Worm (Caenorhabditis elegans) whole organism, L1 larva: Measurements from ENCODE around the gene K08B12.3.

Experiments
- C16A3.4 ChIP-seq: fragments of 150-350 bp; optimal IDR thresholded peaks from 2 replicates; lab custom pipeline; 2014; ENCODE audit warnings: missing biosample characterization, missing genetic modification characterization
- Y116A8C.19 ChIP-seq: sonication (generic microtip); optimal IDR thresholded peaks from 2 replicates; lab custom pipeline; 2016; ENCODE audit warnings: missing compliant biosample characterization, missing genetic modification characterization, borderline replicate concordance
- alr-1 ChIP-seq: fragments of 200-800 bp; sonication (Bioruptor generic); optimal IDR thresholded peaks from 2 replicates; lab custom pipeline; 2018; ENCODE audit warnings: borderline replicate concordance, mild to moderate bottlenecking, missing genetic modification characterization, missing compliant biosample characterization
- aly-2 ChIP-seq: fragments of 150-350 bp; optimal IDR thresholded peaks from 2 replicates; lab custom pipeline; 2014; ENCODE audit warnings: missing biosample characterization, missing genetic modification characterization
- ama-1 ChIP-seq: fragments of 150-350 bp; optimal IDR thresholded peaks from 2 replicates; lab custom pipeline; 2014
- ceh-63 ChIP-seq: fragments of 200-800 bp; sonication (Bioruptor generic); optimal IDR thresholded peaks from 2 replicates; lab custom pipeline; 2018; ENCODE audit warnings: mild to moderate bottlenecking, missing genetic modification characterization, missing compliant biosample characterization
- ceh-82 ChIP-seq, 3 experiments: fragments of 150-350 bp in 1 of 3; sonication (generic microtip) in 2 of 3; optimal IDR thresholded peaks; 2 replicates each; lab custom pipeline; 2014 to 2017; ENCODE audit warnings: missing biosample characterization in 3 of 3, missing genetic modification characterization in 3 of 3
- ces-1 ChIP-seq: fragments of 150-350 bp; optimal IDR thresholded peaks from 2 replicates; lab custom pipeline; 2014; ENCODE audit warnings: missing biosample characterization, missing genetic modification reagents, missing genetic modification characterization
- efl-1 ChIP-seq, 4 experiments: fragments of 150-350 bp; optimal IDR thresholded peaks in 3 of 4; peaks in 1 of 4; 1 replicate in 1 of 4; 2 replicates in 3 of 4; lab custom pipeline; 2014; ENCODE audit warnings: missing biosample characterization in 2 of 4, missing genetic modification characterization in 2 of 4, missing genetic modification reagents in 2 of 4
- elt-2 ChIP-seq: sonication (generic microtip); optimal IDR thresholded peaks from 2 replicates; lab custom pipeline; 2016; ENCODE audit warnings: missing genetic modification characterization, mild to moderate bottlenecking, inconsistent platforms, missing compliant biosample characterization, missing genetic modification reagents
- fkh-10 ChIP-seq: sonication (generic microtip); optimal IDR thresholded peaks from 2 replicates; lab custom pipeline; 2017; ENCODE audit warnings: missing biosample characterization, missing genetic modification reagents, missing genetic modification characterization
- fkh-8 ChIP-seq: sonication (generic microtip); optimal IDR thresholded peaks from 2 replicates; lab custom pipeline; 2016; ENCODE audit warnings: mild to moderate bottlenecking, missing genetic modification characterization, missing compliant biosample characterization
- fos-1 ChIP-seq: fragments of 150-350 bp; optimal IDR thresholded peaks from 2 replicates; lab custom pipeline; 2014; ENCODE audit warnings: missing biosample characterization, missing genetic modification characterization
- hpl-2 ChIP-seq: fragments of 150-350 bp; optimal IDR thresholded peaks from 2 replicates; lab custom pipeline; 2014; ENCODE audit warnings: missing biosample characterization, missing genetic modification reagents, missing genetic modification characterization
- lin-35 ChIP-seq, 2 experiments: fragments of 150-350 bp; optimal IDR thresholded peaks; 2 replicates each; lab custom pipeline; 2014; ENCODE audit warnings: missing biosample characterization in 2 of 2, missing genetic modification characterization in 2 of 2, missing genetic modification reagents in 2 of 2
- lsy-2 ChIP-seq, 2 experiments: fragments of 150-350 bp; optimal IDR thresholded peaks; 2 replicates each; lab custom pipeline; 2014; ENCODE audit warnings: missing biosample characterization in 2 of 2, missing genetic modification characterization in 2 of 2
- mab-9 ChIP-seq: fragments of 200-800 bp; sonication (Bioruptor generic); IDR thresholded peaks from 2 replicates; pipeline ENCODE4 v1.3.6; 2022; ENCODE audit warnings: missing genetic modification reagents, missing genetic modification characterization, missing compliant biosample characterization
- mdl-1 ChIP-seq, 2 experiments: fragments of 150-350 bp; optimal IDR thresholded peaks; 2 replicates each; lab custom pipeline; 2014 to 2017; ENCODE audit warnings: missing biosample characterization in 2 of 2, missing genetic modification characterization in 2 of 2, inconsistent platforms in 1 of 2
- mep-1 ChIP-seq: fragments of 150-350 bp; optimal IDR thresholded peaks from 2 replicates; lab custom pipeline; 2014; ENCODE audit warnings: missing biosample characterization, missing genetic modification characterization
- nhr-11 ChIP-seq: fragments of 150-350 bp; optimal IDR thresholded peaks from 2 replicates; lab custom pipeline; 2014; ENCODE audit warnings: missing biosample characterization, missing genetic modification characterization
- nhr-19 ChIP-seq: fragments of 200-800 bp; sonication (Bioruptor generic); conservative IDR thresholded peaks from 2 replicates; pipeline ENCODE4 v1.3.6; 2022; ENCODE audit warnings: missing genetic modification characterization, missing compliant biosample characterization
- nhr-20 ChIP-seq: sonication (generic microtip); optimal IDR thresholded peaks from 2 replicates; lab custom pipeline; 2016; ENCODE audit warnings: mild to moderate bottlenecking, missing genetic modification characterization, missing compliant biosample characterization
- nhr-28 ChIP-seq: fragments of 150-350 bp; optimal IDR thresholded peaks from 2 replicates; lab custom pipeline; 2014; ENCODE audit warnings: missing biosample characterization, missing genetic modification characterization
- nhr-47 ChIP-seq: sonication (generic microtip); optimal IDR thresholded peaks from 2 replicates; lab custom pipeline; 2016; ENCODE audit warnings: mild to moderate bottlenecking, missing genetic modification characterization, moderate library complexity, missing compliant biosample characterization
- nhr-71 ChIP-seq: sonication (generic microtip); optimal IDR thresholded peaks from 2 replicates; lab custom pipeline; 2016; ENCODE audit warnings: mild to moderate bottlenecking, missing genetic modification characterization, moderate library complexity, missing compliant biosample characterization
- nhr-85 ChIP-seq: sonication (generic microtip); peaks from one replicate; lab custom pipeline; 2016; ENCODE audit warnings: missing genetic modification characterization, inconsistent platforms, missing compliant biosample characterization
- nhr-90 ChIP-seq: sonication (generic microtip); optimal IDR thresholded peaks from 2 replicates; lab custom pipeline; 2016; ENCODE audit warnings: mild to moderate bottlenecking, missing genetic modification characterization, missing compliant biosample characterization; ENCODE audit not compliant: poor library complexity
- sox-4 ChIP-seq: sonication (generic microtip); optimal IDR thresholded peaks from 2 replicates; lab custom pipeline; 2016; ENCODE audit warnings: missing genetic modification characterization, missing compliant biosample characterization
- tlp-1 ChIP-seq: fragments of 150-350 bp; optimal IDR thresholded peaks from 2 replicates; lab custom pipeline; 2014; ENCODE audit warnings: missing biosample characterization, missing genetic modification characterization
- unc-62 ChIP-seq: fragments of 150-350 bp; optimal IDR thresholded peaks from 2 replicates; lab custom pipeline; 2014; ENCODE audit warnings: missing biosample characterization, missing genetic modification reagents, missing genetic modification characterization
- xbp-1 ChIP-seq: sonication (generic microtip); optimal IDR thresholded peaks from 2 replicates; lab custom pipeline; 2016; ENCODE audit warnings: missing genetic modification characterization, missing compliant biosample characterization

The K08B12.3 gene

DNA sequence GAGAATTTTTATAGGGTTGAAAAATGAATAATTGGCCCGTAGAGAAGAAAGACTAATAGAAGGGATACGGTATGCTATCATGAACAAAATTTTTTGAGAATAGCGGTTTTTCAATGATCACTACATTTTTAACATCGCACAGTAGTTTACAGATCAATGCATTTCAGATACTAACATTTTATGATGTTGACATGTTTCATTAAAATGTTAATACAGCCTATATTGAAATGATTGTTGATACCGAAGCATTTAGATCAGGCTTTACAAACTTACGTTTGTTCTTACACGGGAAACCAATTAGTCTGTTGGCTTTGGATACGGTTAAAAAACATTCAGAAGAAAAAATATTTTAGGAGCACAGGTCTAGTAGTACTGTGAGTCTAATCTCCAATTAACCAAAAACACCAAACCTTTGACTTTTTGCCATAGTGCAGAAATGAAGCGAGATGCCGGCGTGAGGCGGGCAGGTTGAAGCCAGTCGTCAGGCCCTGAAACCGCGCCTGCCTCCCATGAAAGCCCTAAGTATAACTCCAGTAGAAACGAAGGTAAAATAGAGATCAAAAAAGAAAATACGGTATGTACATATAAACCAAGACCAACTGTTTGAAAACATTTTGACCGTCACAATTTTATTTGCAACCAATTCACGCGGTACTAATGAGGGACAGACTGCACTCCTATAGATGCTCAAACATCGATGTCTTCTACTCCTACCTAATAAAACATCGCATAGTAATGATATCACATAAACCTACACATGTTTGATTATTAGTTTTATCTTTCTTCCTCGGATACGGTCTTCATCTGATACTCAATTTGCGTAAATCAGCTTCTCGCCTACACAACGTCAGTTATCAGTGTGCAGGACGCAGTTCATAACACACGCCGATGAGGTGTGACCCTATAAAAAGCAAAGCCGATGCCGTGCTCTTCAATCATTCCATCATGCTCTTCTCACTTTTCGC lies 43.4 kb downstream of the K08B12.3 start, which contains the start of gene fil-2:
Gene fil-2, plus strand, starts transcription at position 915 of the 965 bp plus-strand sequence.
- peak in 1 of 2 experiments; percentile 44 for TF ChIP-seq lsy-2 (tag; optimal IDR thresholded peaks at IDR 0.05; lab: Kevin White, UChicago)
- TF ChIP-seq C16A3.4 (tag; lab: Kevin White, UChicago) = no peak
- no peak for TF ChIP-seq unc-62 (GFP tag; lab: Kevin White, UChicago)
- TF ChIP-seq nhr-47 = peak; percentile 14
- no peak for TF ChIP-seq nhr-28 (tag; lab: Kevin White, UChicago)
- TF ChIP-seq nhr-90 (tag; lab: Kevin White, UChicago) = peak; percentile 66
- TF ChIP-seq efl-1 (optimal IDR thresholded peaks at IDR 0.05; lab: Kevin White, UChicago) = no peak
- peak in 1 of 2 experiments; percentile 88 for TF ChIP-seq efl-1 (GFP tag; optimal IDR thresholded peaks at IDR 0.05 in 1 of 2; lab: Kevin White, UChicago)
- TF ChIP-seq aly-2 (tag; lab: Kevin White, UChicago) = no peak
- TF ChIP-seq ceh-82 (tag; optimal IDR thresholded peaks at IDR 0.05; lab: Kevin White, UChicago) = no peak
- no peak for TF ChIP-seq mep-1 (tag; lab: Kevin White, UChicago)
- peak; percentile 27 for TF ChIP-seq nhr-71 (tag; lab: Kevin White, UChicago)
- TF ChIP-seq elt-2 (tag; lab: Kevin White, UChicago) = peak; percentile 21
- TF ChIP-seq lin-35 (GFP tag; optimal IDR thresholded peaks at IDR 0.05; lab: Kevin White, UChicago) = peak in 1 of 2 experiments; percentile 40
- TF ChIP-seq nhr-19 (GFP tag; lab: Robert Waterston, UW) = 0 out of 2 replicates have a peak, but pooled peaks have one; percentile 8
- TF ChIP-seq nhr-20 = peak; percentile 52
- peak; percentile 84 for TF ChIP-seq ama-1 (lab: Kevin White, UChicago)
- peak; percentile 40 for TF ChIP-seq nhr-85
- TF ChIP-seq, all 84 proteins: peak for 11

- TF ChIP-seq elt-2 (tag; lab: Kevin White, UChicago) = peak; percentile 64
- no peak for TF ChIP-seq nhr-85
These were observed 45.1 kb downstream of the K08B12.3 start for ce11 chrV:6280067-6280466.

- no peak for TF ChIP-seq mdl-1 (tag; optimal IDR thresholded peaks at IDR 0.05; lab: Kevin White, UChicago)
- no peak for TF ChIP-seq ceh-82 (tag; optimal IDR thresholded peaks at IDR 0.05; lab: Kevin White, UChicago)
These were observed 46.2 kb downstream of the K08B12.3 start, which contains the start of the genes K12B6.4 and spe-49 for ce11 chrV:6281175-6281574. Gene K12B6.4 (minus strand): TSS chrV:6281275. Gene spe-49 (plus strand): TSS chrV:6281359.

DNA sequence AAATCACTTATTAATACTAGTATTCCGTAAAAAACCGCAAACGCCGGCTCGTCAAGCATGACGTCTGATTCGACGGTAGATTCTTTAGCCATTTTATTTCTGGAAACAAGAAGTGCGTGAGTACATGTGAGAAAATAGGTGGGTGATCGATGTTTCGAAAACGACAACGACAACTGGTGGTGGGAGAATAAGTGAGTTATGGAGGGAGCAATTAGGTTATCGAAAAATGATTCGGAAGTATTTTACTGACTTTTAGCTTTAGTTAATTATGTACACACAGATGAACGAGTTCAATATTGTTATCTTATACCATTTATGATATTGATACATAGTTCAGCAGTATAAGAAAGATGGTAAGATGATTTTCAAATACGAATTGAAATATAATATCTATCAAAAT lies 51.4 kb downstream of the K08B12.3 start, which contains the start of gene srn-1:
Gene srn-1, minus strand, starts transcription at position 101 of the 400 bp plus-strand sequence.
- no peak for TF ChIP-seq mab-9 (GFP tag; lab: Robert Waterston, UW)
- no peak for TF ChIP-seq ces-1
- TF ChIP-seq fos-1 = no peak
- no peak for TF ChIP-seq tlp-1 (tag; lab: Kevin White, UChicago)
- no peak for TF ChIP-seq alr-1 (tag; lab: Kevin White, UChicago)
- TF ChIP-seq xbp-1 (tag; lab: Kevin White, UChicago) = no peak
- TF ChIP-seq ceh-63 (GFP tag; lab: Kevin White, UChicago) = no peak
- no peak for TF ChIP-seq Y116A8C.19
- no peak for TF ChIP-seq nhr-11 (tag; lab: Kevin White, UChicago)
- TF ChIP-seq nhr-71 (tag; lab: Kevin White, UChicago) = no peak
- TF ChIP-seq fkh-8 = no peak
- no peak for TF ChIP-seq hpl-2 (GFP tag; lab: Kevin White, UChicago)
- no peak for TF ChIP-seq sox-4 (tag; lab: Kevin White, UChicago)
- no peak for TF ChIP-seq fkh-10 (GFP tag; lab: Kevin White, UChicago)
